Worm (Caenorhabditis elegans): ENCODE measurements around the gene F36H9.4.

Gene F36H9.4

ce11 chrV:1804645-1805559 lies 25.9 kb upstream of the F36H9.4 start, which contains the start of the genes hsp-16.2 and hsp-16.41 (continued):
- TF ChIP-seq pqm-1 (tag; optimal IDR thresholded peaks at IDR 0.05): no peak
- TF ChIP-seq Y48G9A.11 (GFP tag; IDR thresholded peaks at IDR 0.05): no peak
- no peak for TF ChIP-seq mxl-2 (GFP tag; conservative IDR thresholded peaks at IDR 0.05)
- TF ChIP-seq mdt-29 (GFP tag; IDR thresholded peaks at IDR 0.05): peak; percentile 97
- no peak for TF ChIP-seq ceh-28 (tag; optimal IDR thresholded peaks at IDR 0.05)
- TF ChIP-seq F37D6.2 (tag; optimal IDR thresholded peaks at IDR 0.05): peak; percentile 21
- peak; percentile 53 for TF ChIP-seq hmg-1.1 (GFP tag; IDR thresholded peaks at IDR 0.05)
- 0 out of 2 replicates have a peak, but pooled peaks have one; percentile 38 for TF ChIP-seq D1046.2 (GFP tag; IDR thresholded peaks at IDR 0.05)
- TF ChIP-seq mep-1 (tag; optimal IDR thresholded peaks at IDR 0.05): peak; percentile 23
- no peak for TF ChIP-seq nhr-11 (tag; optimal IDR thresholded peaks at IDR 0.05)
- no peak for TF ChIP-seq ceh-82 (tag; optimal IDR thresholded peaks at IDR 0.05)
- no peak for TF ChIP-seq jun-1 (tag; optimal IDR thresholded peaks at IDR 0.05)
- TF ChIP-seq Y75B8A.6 (GFP tag; IDR thresholded peaks at IDR 0.05): no peak
- TF ChIP-seq aha-1 (tag): no peak
- TF ChIP-seq pha-4 (GFP tag; IDR thresholded peaks at IDR 0.05): peak; percentile 64
- TF ChIP-seq pha-4 (tag; optimal IDR thresholded peaks at IDR 0.05): no peak
- no peak for TF ChIP-seq nhr-6 (tag; optimal IDR thresholded peaks at IDR 0.05)
- TF ChIP-seq hlh-30 (tag; optimal IDR thresholded peaks at IDR 0.05; ENCODE audit: insufficient read depth): peak; percentile 40
- TF ChIP-seq R02D3.7 (tag; optimal IDR thresholded peaks at IDR 0.05): no peak
- peak in 1 of 2 experiments; percentile 90 for TF ChIP-seq daf-16 (GFP tag; optimal IDR thresholded peaks at IDR 0.05)
- peak; percentile 77 for TF ChIP-seq daf-16 (tag; optimal IDR thresholded peaks at IDR 0.05)
- TF ChIP-seq hlh-11 (tag; optimal IDR thresholded peaks at IDR 0.05): peak; percentile 73
- TF ChIP-seq skn-1 (tag; optimal IDR thresholded peaks at IDR 0.05): no peak
- TF ChIP-seq zag-1 (tag; optimal IDR thresholded peaks at IDR 0.05): no peak
- TF ChIP-seq unc-62 (GFP tag; optimal IDR thresholded peaks at IDR 0.05 in 1 of 2): peak in 1 of 2 experiments; percentile 29
- TF ChIP-seq unc-62 (tag; optimal IDR thresholded peaks at IDR 0.05): no peak

- TF ChIP-seq rbr-2 (tag; optimal IDR thresholded peaks at IDR 0.05): no peak
- TF ChIP-seq F49E8.2 (tag; optimal IDR thresholded peaks at IDR 0.05; ENCODE audit: borderline replicate concordance): no peak
- no peak for TF ChIP-seq duxl-1 (tag; optimal IDR thresholded peaks at IDR 0.05; ENCODE audit: poor library complexity)
- no peak for TF ChIP-seq skn-1 (tag; optimal IDR thresholded peaks at IDR 0.05)
- TF ChIP-seq egl-27 (tag; optimal IDR thresholded peaks at IDR 0.05): no peak
- no peak for TF ChIP-seq pha-4 (GFP tag; IDR thresholded peaks at IDR 0.05)
- TF ChIP-seq pha-4 (tag; optimal IDR thresholded peaks at IDR 0.05): peak; percentile 5
- TF ChIP-seq madf-5 (GFP tag; IDR thresholded peaks at IDR 0.05): 0 out of 4 replicates have a peak, but pooled peaks of 1 of the 2 experiments have one; percentile 5
- no peak for TF ChIP-seq php-3 (GFP tag; IDR thresholded peaks at IDR 0.05)
- TF ChIP-seq F44E2.7 (GFP tag; IDR thresholded peaks at IDR 0.05): no peak
- no peak for TF ChIP-seq R02D3.7 (tag; optimal IDR thresholded peaks at IDR 0.05)
- TF ChIP-seq zfp-3 (GFP tag; conservative IDR thresholded peaks at IDR 0.05): 0 out of 2 replicates have a peak, but pooled peaks have one; percentile 56
Measured at ce11 chrV:1804034-1804542, 25.1 kb upstream of the F36H9.4 start.

DNA sequence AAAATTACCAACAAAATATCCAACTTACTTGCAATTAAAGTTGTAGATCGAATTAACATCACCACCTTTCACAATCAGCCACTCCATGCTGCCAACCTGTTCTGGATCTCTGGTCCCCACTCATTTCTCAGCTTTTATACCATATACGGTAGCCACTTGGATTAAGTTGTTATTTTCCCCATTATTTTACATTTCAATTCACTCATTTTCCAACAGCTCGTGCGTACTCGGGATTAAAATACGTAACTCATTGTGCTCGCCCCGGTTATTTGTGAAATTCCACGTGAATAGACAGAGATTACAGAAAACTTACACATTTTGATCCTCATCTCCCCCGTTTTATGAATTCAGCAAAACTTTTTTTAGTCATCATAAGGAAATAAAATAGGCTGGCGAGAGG lies 24.0 kb upstream of the F36H9.4 start, which contains the start of gene srt-41:
srt-41 (minus strand) TSS at position 101 of the 400 bp plus-strand sequence.
- TF ChIP-seq dmd-9 (GFP tag; IDR thresholded peaks at IDR 0.05) (no peak), unc-130 (GFP tag; optimal IDR thresholded peaks at IDR 0.05) (no peak), mxl-3 (GFP tag; optimal IDR thresholded peaks at IDR 0.05) (no peak), duxl-1 (tag; optimal IDR thresholded peaks at IDR 0.05; ENCODE audit: poor library complexity) (no peak), nhr-237 (tag; optimal IDR thresholded peaks at IDR 0.05) (no peak), lin-29 (GFP tag; IDR thresholded peaks at IDR 0.05) (no peak), dmd-6 (GFP tag; IDR thresholded peaks at IDR 0.05) (no peak), pqm-1 (tag; optimal IDR thresholded peaks at IDR 0.05) (no peak)
